Worm (Caenorhabditis elegans): ENCODE data around the gene idpa-2.

Gene idpa-2

DNA sequence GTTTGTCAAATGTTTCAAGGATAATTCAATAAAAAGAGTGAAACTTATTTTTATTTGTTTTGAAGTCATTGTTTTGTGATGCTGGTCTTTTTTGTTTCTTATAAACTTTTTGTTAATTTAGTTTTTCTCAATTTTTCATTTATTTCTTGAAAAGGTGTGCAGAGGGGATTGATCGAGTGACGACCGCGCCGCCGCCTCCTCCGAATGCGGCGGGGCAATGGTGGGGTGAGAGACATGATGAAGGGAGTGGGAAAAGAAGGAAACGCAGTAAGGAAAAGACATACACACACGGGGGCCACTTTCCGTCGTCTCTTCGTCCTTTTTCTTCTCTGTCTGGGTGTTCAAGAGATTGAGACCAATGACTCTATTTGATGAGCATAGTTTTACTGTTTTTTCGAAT, 23.2 kb downstream of the idpa-2 start:
- TF ChIP-seq ref-2 (tag; optimal IDR thresholded peaks at IDR 0.05) (peak; percentile 18), ceh-31 (tag; optimal IDR thresholded peaks at IDR 0.05) (peak; percentile 19), nfya-1 (tag; optimal IDR thresholded peaks at IDR 0.05) (peak; percentile 53), hlh-15 (tag; optimal IDR thresholded peaks at IDR 0.05) (no peak), unc-55 (GFP tag; optimal IDR thresholded peaks at IDR 0.05) (peak; percentile 1), unc-42 (tag; optimal IDR thresholded peaks at IDR 0.05) (peak; percentile 21), Y22D7AL.16 (tag; optimal IDR thresholded peaks at IDR 0.05) (no peak)

ce11 chrII:8766897-8767296, 25.6 kb downstream of the idpa-2 start, which contains the start of gene pah-1:
Gene pah-1 (minus strand): TSS chrII:8766997.
- no peak for TF ChIP-seq eyg-1 (tag; optimal IDR thresholded peaks at IDR 0.05)
- no peak for TF ChIP-seq che-1 (tag; optimal IDR thresholded peaks at IDR 0.05)
- no peak for TF ChIP-seq ceh-19 (GFP tag; optimal IDR thresholded peaks at IDR 0.05)
- TF ChIP-seq ceh-18 (tag; optimal IDR thresholded peaks at IDR 0.05) = no peak
- no peak for TF ChIP-seq ceh-22 (tag; optimal IDR thresholded peaks at IDR 0.05)
- TF ChIP-seq ama-1 (optimal IDR thresholded peaks at IDR 0.05) = no peak

DNA sequence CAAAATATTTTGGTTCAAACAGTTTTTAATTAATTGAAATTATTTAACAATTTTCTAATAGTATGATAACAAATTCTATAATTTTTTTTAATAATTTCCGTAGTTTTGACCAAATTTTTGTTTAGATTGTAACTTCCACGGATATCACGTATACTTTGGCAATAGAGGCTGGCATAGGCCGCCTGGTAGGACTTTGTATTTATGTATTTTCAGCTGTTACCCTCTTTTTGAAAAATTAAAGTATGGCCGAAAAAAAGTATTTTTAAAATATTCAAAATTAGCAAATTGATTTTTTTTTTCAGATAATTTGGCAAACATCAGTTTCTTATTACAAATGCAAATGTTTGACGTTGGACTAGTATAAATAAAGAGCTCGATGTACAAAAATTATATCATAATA, 26.1 kb downstream of the idpa-2 start, which contains the start of the genes nsph-1.1 and K08F8.15:
Gene nsph-1.1 (plus strand): TSS at position 301 of the 400 bp plus-strand sequence.
Gene K08F8.15 (plus strand): TSS at position 335 of the 400 bp plus-strand sequence.
- TF ChIP-seq tbx-2 (tag; optimal IDR thresholded peaks at IDR 0.05) (no peak), nhr-11 (tag; optimal IDR thresholded peaks at IDR 0.05) (no peak), ceh-9 (tag; optimal IDR thresholded peaks at IDR 0.05) (no peak), C08G9.2 (tag; optimal IDR thresholded peaks at IDR 0.05) (no peak), ceh-30 (tag; optimal IDR thresholded peaks at IDR 0.05) (no peak), unc-42 (tag; optimal IDR thresholded peaks at IDR 0.05) (no peak), elt-2 (tag; optimal IDR thresholded peaks at IDR 0.05) (no peak), fkh-6 (tag; optimal IDR thresholded peaks at IDR 0.05) (no peak), npax-4 (tag; optimal IDR thresholded peaks at IDR 0.05) (no peak), sox-4 (tag; optimal IDR thresholded peaks at IDR 0.05) (no peak), K09A11.1 (tag; optimal IDR thresholded peaks at IDR 0.05; ENCODE audit: insufficient read depth) (no peak), sox-2 (GFP tag; IDR thresholded peaks at IDR 0.05) (no peak), madf-2 (tag; optimal IDR thresholded peaks at IDR 0.05) (no peak), unc-86 (tag; optimal IDR thresholded peaks at IDR 0.05) (no peak), K02D7.2 (tag; optimal IDR thresholded peaks at IDR 0.05) (no peak), dmd-4 (tag; optimal IDR thresholded peaks at IDR 0.05; ENCODE audit: borderline replicate concordance) (no peak), F13H6.1 (tag; optimal IDR thresholded peaks at IDR 0.05) (no peak), lim-6 (tag; optimal IDR thresholded peaks at IDR 0.05) (no peak)

DNA sequence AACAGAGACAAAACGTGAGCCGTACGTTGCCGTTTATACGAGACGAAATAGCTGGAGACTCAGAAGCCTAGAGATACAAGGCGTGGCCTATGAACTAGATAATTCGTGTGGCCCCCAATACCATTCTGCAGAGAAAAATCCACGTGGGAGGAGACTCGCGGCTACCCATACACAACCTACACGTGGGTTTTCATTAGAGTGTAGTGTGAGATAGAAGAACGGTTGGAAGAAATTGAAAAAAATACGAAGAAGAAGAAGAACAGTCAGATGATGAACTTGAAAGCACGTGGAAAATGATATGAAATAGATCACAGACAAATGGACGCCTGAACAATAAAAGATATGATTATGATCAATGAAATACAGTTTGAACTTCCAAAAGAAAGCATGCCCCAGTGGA, 27.4 kb downstream of the idpa-2 start:
- TF ChIP-seq T23F11.4 (GFP tag; optimal IDR thresholded peaks at IDR 0.05) (no peak), pqm-1 (tag; optimal IDR thresholded peaks at IDR 0.05) (no peak), K09A11.1 (tag; optimal IDR thresholded peaks at IDR 0.05; ENCODE audit: insufficient read depth) (no peak), fkh-10 (GFP tag; optimal IDR thresholded peaks at IDR 0.05) (no peak), hlh-15 (tag; optimal IDR thresholded peaks at IDR 0.05) (no peak), ceh-30 (tag; optimal IDR thresholded peaks at IDR 0.05) (no peak), nhr-11 (tag; optimal IDR thresholded peaks at IDR 0.05) (no peak), fkh-6 (tag; optimal IDR thresholded peaks at IDR 0.05) (no peak), ceh-2 (tag; optimal IDR thresholded peaks at IDR 0.05) (no peak), sox-4 (tag; optimal IDR thresholded peaks at IDR 0.05) (no peak), K02D7.2 (tag; optimal IDR thresholded peaks at IDR 0.05) (no peak), ceh-48 (tag; optimal IDR thresholded peaks at IDR 0.05) (no peak)

DNA sequence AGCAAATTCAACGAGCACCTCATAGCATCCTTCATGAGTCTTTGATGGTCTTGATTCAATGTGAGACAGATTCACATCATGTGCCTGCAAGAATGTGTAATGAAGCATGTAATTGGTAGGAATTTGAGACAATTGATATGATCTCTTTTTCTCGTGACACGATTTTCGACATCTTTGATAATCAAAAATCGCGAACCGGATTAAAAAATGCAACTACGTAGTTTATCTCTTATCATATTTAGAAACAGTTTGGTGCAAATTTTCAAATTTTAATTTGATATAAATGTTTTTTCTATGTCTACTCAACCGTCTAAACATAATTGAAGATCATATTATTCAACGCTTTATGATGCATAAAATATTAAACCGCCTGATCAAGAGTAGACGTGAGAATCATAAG, 28.2 kb downstream of the idpa-2 start:
- TF ChIP-seq ahr-1 (tag; optimal IDR thresholded peaks at IDR 0.05) (no peak), ref-2 (tag; optimal IDR thresholded peaks at IDR 0.05) (no peak), pros-1 (tag; optimal IDR thresholded peaks at IDR 0.05) (no peak), lin-11 (tag; optimal IDR thresholded peaks at IDR 0.05) (no peak), pha-4 (tag; optimal IDR thresholded peaks at IDR 0.05) (no peak), C08G9.2 (tag; optimal IDR thresholded peaks at IDR 0.05) (no peak), C38D4.7 (GFP tag; optimal IDR thresholded peaks at IDR 0.05) (no peak), pha-2 (tag; optimal IDR thresholded peaks at IDR 0.05) (no peak), ceh-9 (tag; optimal IDR thresholded peaks at IDR 0.05) (no peak), ceh-6 (GFP tag; optimal IDR thresholded peaks at IDR 0.05) (no peak), ets-4 (tag; optimal IDR thresholded peaks at IDR 0.05) (no peak), nhr-11 (tag; optimal IDR thresholded peaks at IDR 0.05) (no peak), hlh-13 (GFP tag; optimal IDR thresholded peaks at IDR 0.05) (no peak), sox-4 (tag; optimal IDR thresholded peaks at IDR 0.05) (no peak), ceh-30 (tag; optimal IDR thresholded peaks at IDR 0.05) (no peak)

Data from whole organism, late embryonic.